Worm (Caenorhabditis elegans) whole organism, mixed stage, embryonic: ENCODE results near the gene nemt-1.

Experiments
- M03D4.4 ChIP-seq: sonication (generic microtip); optimal IDR thresholded peaks from 2 replicates; lab custom pipeline; 2017; ENCODE audit warnings: mild to moderate bottlenecking, missing genetic modification characterization, missing compliant biosample characterization
- elt-1 ChIP-seq: sonication (generic microtip); optimal IDR thresholded peaks from 2 replicates; lab custom pipeline; 2017; ENCODE audit warnings: missing genetic modification characterization, mild to moderate bottlenecking, missing compliant biosample characterization, antibody characterized with exemption, moderate library complexity, borderline replicate concordance; ENCODE audit not compliant: insufficient read depth
- lin-13 ChIP-seq: fragments of 150-350 bp; optimal IDR thresholded peaks from 2 replicates; lab custom pipeline; 2014; ENCODE audit warnings: missing biosample characterization, missing genetic modification characterization
- lsy-2 ChIP-seq: fragments of 150-350 bp; optimal IDR thresholded peaks from 2 replicates; lab custom pipeline; 2014; ENCODE audit warnings: missing biosample characterization, missing genetic modification characterization
- snpc-4 ChIP-seq: fragments of 150-350 bp; optimal IDR thresholded peaks from 2 replicates; lab custom pipeline; 2014; ENCODE audit warnings: missing biosample characterization, missing genetic modification characterization
- unc-62 ChIP-seq: fragments of 150-350 bp; optimal IDR thresholded peaks from 2 replicates; lab custom pipeline; 2014; ENCODE audit warnings: missing biosample characterization, missing genetic modification reagents, missing genetic modification characterization
- ztf-11 ChIP-seq: fragments of 150-350 bp; optimal IDR thresholded peaks from 2 replicates; lab custom pipeline; 2014; ENCODE audit warnings: missing biosample characterization, missing genetic modification characterization

ce11 chrIV:9366411-9366810 is 47.2 kb upstream of the nemt-1 start, which contains the start of gene pezo-1:
- no peak for TF ChIP-seq lin-13 (tag; lab: Kevin White, UChicago)
- TF ChIP-seq snpc-4 (tag; lab: Kevin White, UChicago), result no peak
- TF ChIP-seq ztf-11, result no peak
- TF ChIP-seq elt-1, result no peak
- peak; percentile 71 for TF ChIP-seq lsy-2 (tag; lab: Kevin White, UChicago)
- TF ChIP-seq M03D4.4, result no peak
- TF ChIP-seq unc-62 (GFP tag; lab: Kevin White, UChicago), result no peak
